Worm (Caenorhabditis elegans): ENCODE results near the gene rom-1.

rom-1 gene

DNA sequence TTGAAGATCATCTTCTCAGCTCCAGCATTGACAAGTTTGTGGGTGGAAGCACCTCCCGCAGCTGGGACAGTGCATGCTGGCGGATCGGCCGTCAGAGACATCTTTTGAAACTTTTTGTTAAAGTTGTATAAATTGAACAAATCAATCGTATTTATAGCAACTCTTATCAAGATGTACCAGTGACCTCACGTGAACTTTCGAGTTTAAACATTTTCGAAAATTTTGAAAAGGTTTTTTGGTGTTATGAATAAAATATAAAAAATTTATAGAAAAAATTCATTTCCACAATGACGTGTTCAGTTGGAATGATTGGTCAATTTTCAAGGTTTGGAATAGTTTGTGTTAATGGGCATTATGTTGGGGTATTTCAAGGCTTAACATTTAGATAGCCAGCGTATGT lies 38.4 kb upstream of the rom-1 start, which contains the start of the genes msd-4 and C35D10.3:
Gene msd-4 (minus strand): TSS at position 101 of the 400 bp plus-strand sequence.
Gene C35D10.3 (plus strand): TSS at position 279 of the 400 bp plus-strand sequence.
- TF ChIP-seq mdl-1 (tag; optimal IDR thresholded peaks at IDR 0.05) = no peak
- TF ChIP-seq tag-97 (GFP tag; IDR thresholded peaks at IDR 0.05) = no peak
- TF ChIP-seq unc-130 (GFP tag; optimal IDR thresholded peaks at IDR 0.05) = no peak
- TF ChIP-seq fkh-10 (GFP tag; optimal IDR thresholded peaks at IDR 0.05) = no peak
- TF ChIP-seq dmd-6 (GFP tag; IDR thresholded peaks at IDR 0.05) = no peak
- no peak for TF ChIP-seq hlh-30 (tag; optimal IDR thresholded peaks at IDR 0.05; ENCODE audit: insufficient read depth)
- no peak for TF ChIP-seq ceh-44 (GFP tag; IDR thresholded peaks at IDR 0.05)

DNA sequence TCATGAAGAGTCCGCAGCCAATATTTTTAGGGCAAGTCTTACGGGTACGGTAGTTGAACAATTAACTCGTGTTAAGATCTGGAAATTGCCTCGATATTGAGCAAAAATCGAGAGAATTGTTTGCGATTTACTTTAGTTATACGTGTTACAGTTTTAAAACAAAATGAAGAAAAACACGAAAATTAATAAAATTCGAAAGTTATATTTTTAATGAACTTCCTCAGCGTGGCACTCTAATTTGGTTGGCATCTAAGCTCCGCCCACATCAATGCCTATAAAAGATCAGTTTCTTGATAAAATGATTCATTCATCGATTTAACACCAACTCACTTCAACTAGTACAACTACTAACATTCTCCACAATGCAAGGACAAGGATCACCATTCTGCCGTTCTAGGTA lies 36.5 kb upstream of the rom-1 start, which contains the start of gene gipc-1:
Gene gipc-1 (plus strand): TSS at position 301 of the 400 bp plus-strand sequence.
- TF ChIP-seq ceh-32 (tag; optimal IDR thresholded peaks at IDR 0.05; ENCODE audit: poor library complexity) (no peak), lin-29 (GFP tag; IDR thresholded peaks at IDR 0.05) (no peak), Y75B8A.6 (GFP tag; IDR thresholded peaks at IDR 0.05) (no peak), nhr-10 (tag; optimal IDR thresholded peaks at IDR 0.05) (no peak), arid-1 (GFP tag; conservative IDR thresholded peaks at IDR 0.05) (no peak), nhr-77 (tag; optimal IDR thresholded peaks at IDR 0.05) (no peak), mdt-29 (GFP tag; IDR thresholded peaks at IDR 0.05) (no peak), nhr-28 (tag; optimal IDR thresholded peaks at IDR 0.05) (no peak), rbr-2 (tag; optimal IDR thresholded peaks at IDR 0.05) (no peak), nhr-41 (GFP tag; IDR thresholded peaks at IDR 0.05) (no peak), nhr-237 (tag; optimal IDR thresholded peaks at IDR 0.05) (no peak), mxl-3 (GFP tag; optimal IDR thresholded peaks at IDR 0.05) (no peak)

DNA sequence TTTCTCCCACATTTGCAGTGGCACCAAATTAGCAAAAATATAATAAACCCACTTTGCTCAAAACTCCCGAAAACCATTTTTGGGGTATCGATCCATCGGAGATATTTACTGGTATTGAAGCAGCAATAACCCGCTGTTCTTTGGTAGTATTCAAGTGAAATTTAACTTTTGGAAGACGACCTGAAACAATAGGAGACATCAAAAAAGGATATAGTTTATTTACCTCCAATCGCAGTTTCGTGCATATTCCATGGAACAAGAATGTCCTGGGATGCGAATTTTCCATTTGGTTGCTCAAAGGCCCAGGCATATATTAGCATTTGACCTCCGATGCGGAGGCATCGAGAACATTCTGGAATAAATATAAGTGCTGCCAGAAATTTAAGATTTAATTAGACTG lies 33.6 kb upstream of the rom-1 start:
- peak; percentile 96 for TF ChIP-seq aha-1 (tag)
- TF ChIP-seq daf-8 (GFP tag; IDR thresholded peaks at IDR 0.05) = no peak
- TF ChIP-seq snpc-4 (tag; optimal IDR thresholded peaks at IDR 0.05) = no peak

DNA sequence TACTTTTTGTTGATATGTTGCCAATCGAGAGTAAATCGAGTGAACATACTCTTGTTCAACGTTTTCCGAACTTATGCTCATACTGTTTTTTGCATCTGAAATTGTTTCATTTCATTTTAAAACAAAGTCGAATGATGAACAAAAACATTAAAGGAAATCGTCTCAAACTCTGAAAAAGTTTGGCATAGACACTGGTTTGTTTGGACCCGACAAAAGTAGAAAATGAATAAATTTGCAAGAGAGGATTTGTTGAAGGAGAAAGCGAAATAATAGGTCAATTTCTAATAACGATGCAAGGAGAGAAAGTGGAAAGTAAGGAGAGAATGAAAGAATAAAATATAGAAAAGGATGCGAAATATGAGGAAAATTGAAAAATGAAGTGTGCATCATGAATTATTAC lies 32.3 kb upstream of the rom-1 start, which contains the start of gene C35D10.12:
Gene C35D10.12 (minus strand): TSS at position 101 of the 400 bp plus-strand sequence.
- TF ChIP-seq snpc-1.2 (GFP tag; IDR thresholded peaks at IDR 0.05) (no peak), daf-12 (tag; optimal IDR thresholded peaks at IDR 0.05) (no peak), ces-1 (GFP tag; optimal IDR thresholded peaks at IDR 0.05) (no peak), madf-9 (GFP tag; conservative IDR thresholded peaks at IDR 0.05) (no peak), arid-1 (GFP tag; conservative IDR thresholded peaks at IDR 0.05) (no peak)

DNA sequence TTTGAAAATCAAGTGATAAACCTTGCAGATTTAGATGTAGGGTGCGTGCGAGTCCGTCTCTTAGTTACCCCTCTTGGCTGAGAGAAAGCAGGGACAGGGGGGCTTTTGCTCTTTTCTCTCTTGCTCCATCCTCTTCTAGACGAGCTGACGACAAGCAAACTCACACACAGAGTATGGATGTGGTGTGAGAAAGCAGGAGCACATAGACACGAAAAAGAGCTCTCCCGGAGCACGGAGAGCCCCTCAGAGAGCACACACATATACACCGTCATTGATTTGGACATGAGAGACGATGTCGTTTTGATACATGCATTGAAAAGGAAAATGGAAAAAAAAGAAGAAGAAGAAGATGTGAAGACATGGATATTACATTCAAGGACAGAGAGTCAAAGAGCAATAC lies 31.3 kb upstream of the rom-1 start:
- TF ChIP-seq ceh-62 (tag; optimal IDR thresholded peaks at IDR 0.05) = no peak
- peak; percentile 53; the same call in 1 of the 2 replicates for TF ChIP-seq hmg-1.1 (GFP tag; IDR thresholded peaks at IDR 0.05)
- no peak for TF ChIP-seq egl-43 (GFP tag; IDR thresholded peaks at IDR 0.05)
- TF ChIP-seq daf-12 (tag; optimal IDR thresholded peaks at IDR 0.05) = no peak
- peak in 1 of 2 experiments; percentile 77 for TF ChIP-seq unc-62 (GFP tag; optimal IDR thresholded peaks at IDR 0.05 in 1 of 2)
- no peak for TF ChIP-seq unc-62 (tag; optimal IDR thresholded peaks at IDR 0.05)

DNA sequence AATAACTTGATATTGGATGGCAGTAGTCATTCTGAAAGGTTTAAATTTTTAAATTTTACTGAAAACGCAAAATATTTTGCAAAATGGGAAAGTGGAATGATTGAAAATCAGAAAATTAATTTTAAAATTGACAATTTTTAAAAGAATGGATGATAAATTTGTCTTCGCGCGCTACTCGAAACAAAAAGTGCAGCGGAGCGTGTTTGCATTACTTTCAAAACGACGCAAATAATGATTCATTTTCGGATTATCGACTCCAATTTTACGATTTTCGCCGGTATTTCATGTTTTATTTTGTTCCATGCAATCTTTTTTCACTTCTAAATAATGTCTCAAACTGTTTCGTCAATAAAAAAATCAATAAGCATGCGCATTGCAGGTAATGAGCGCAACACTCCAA lies 28.7 kb upstream of the rom-1 start, which contains the start of the genes tost-1 and arx-6:
Gene tost-1 (minus strand): TSS at position 31 of the 400 bp plus-strand sequence.
Gene arx-6 (plus strand): TSS at position 378 of the 400 bp plus-strand sequence.
- TF ChIP-seq lsy-2 (tag; optimal IDR thresholded peaks at IDR 0.05) (peak in 1 of 2 experiments; percentile 69), fkh-10 (GFP tag; optimal IDR thresholded peaks at IDR 0.05) (peak; percentile 19), zip-11 (GFP tag; IDR thresholded peaks at IDR 0.05) (no peak), dpl-1 (GFP tag; optimal IDR thresholded peaks at IDR 0.05) (peak; percentile 84), attf-4 (tag; optimal IDR thresholded peaks at IDR 0.05) (no peak), mxl-2 (GFP tag; conservative IDR thresholded peaks at IDR 0.05) (no peak), snpc-1.2 (GFP tag; IDR thresholded peaks at IDR 0.05) (no peak), mes-2 (tag; optimal IDR thresholded peaks at IDR 0.05; ENCODE audit: poor library complexity, severe bottlenecking) (peak; percentile 81), nhr-28 (tag; optimal IDR thresholded peaks at IDR 0.05) (no peak), spr-1 (tag; optimal IDR thresholded peaks at IDR 0.05) (no peak), nhr-25 (tag; optimal IDR thresholded peaks at IDR 0.05; ENCODE audit: borderline replicate concordance, insufficient read depth) (no peak), unc-62 (GFP tag; optimal IDR thresholded peaks at IDR 0.05 in 1 of 2) (no peak), unc-62 (tag; optimal IDR thresholded peaks at IDR 0.05) (no peak), lin-38 (GFP tag; IDR thresholded peaks at IDR 0.05) (peak; percentile 93), vab-7 (GFP tag; IDR thresholded peaks at IDR 0.05) (no peak)
